Worm (Caenorhabditis elegans): ENCODE measurements around the gene F59B1.10.
"Not testable (repeated sequence)": the region's sequence is repeated elsewhere in the genome, so short reads cannot be mapped to it uniquely, and the experiment has no call there.

The F59B1.10 gene

ce11 chrV:3600570-3600969 lies 47.2 kb downstream of the F59B1.10 start, which contains the start of gene T22F3.7:
Gene T22F3.7, minus strand, starts transcription at chrV:3600670.
- TF ChIP-seq arid-1 (GFP tag; conservative IDR thresholded peaks at IDR 0.05) (no peak), nhr-25 (tag; optimal IDR thresholded peaks at IDR 0.05; ENCODE audit: borderline replicate concordance, insufficient read depth) (no peak), ZK337.2 (GFP tag; IDR thresholded peaks at IDR 0.05) (no peak), dmd-9 (GFP tag; IDR thresholded peaks at IDR 0.05) (no peak)

- not testable (repeated sequence) for TF ChIP-seq mdl-1 (tag; optimal IDR thresholded peaks at IDR 0.05); tra-1 (GFP tag; IDR thresholded peaks at IDR 0.05); lsy-2 (tag; optimal IDR thresholded peaks at IDR 0.05)
Measured at ce11 chrV:3597052-3597451, 50.7 kb downstream of the F59B1.10 start, which contains the start of gene srh-212. Gene srh-212, minus strand, starts transcription at chrV:3597152.

ce11 chrV:3594936-3595335 lies 52.8 kb downstream of the F59B1.10 start, which contains the start of gene srh-213:
Gene srh-213, minus strand, starts transcription at chrV:3595036.
- TF ChIP-seq aha-1 (tag) (peak; percentile 84), vab-7 (GFP tag; IDR thresholded peaks at IDR 0.05) (no peak)

Measured in whole organism, L4 larva.